Worm (Caenorhabditis elegans): ENCODE data around the gene ZK105.13.

DNA sequence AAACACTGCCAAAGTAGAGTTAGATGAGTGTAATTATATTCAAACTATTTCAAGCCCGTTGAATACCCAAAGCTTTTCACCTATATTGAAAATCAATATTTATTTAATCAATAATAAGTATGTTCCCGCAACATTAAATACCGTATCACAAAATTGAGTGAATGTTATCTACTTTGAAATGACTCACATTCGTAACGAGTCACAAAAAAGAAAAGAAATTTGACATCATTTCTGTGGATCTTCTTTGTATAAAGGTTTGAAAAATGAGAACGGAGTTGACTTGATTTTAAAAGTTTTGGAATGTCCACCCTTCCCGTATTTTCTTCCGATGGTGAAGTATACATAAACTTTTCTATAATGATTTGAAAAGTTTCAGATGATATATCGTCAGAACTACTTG lies 22.3 kb upstream of the ZK105.13 start, which contains the start of gene srr-10:
- TF ChIP-seq skn-1 (tag; optimal IDR thresholded peaks at IDR 0.05) (no peak), ztf-11 (tag; optimal IDR thresholded peaks at IDR 0.05) (no peak)
